Worm (Caenorhabditis elegans) whole organism, L3 larva: ENCODE measurements around the gene C35A5.4.
A peak's percentile ranks its signal among the peaks of the same experiment; 100 is the strongest.

Experiments used
- R02D3.7 ChIP-seq: fragments of 150-350 bp; optimal IDR thresholded peaks from 2 replicates; lab custom pipeline; 2014; ENCODE audit warnings: missing biosample characterization, missing genetic modification characterization
- aly-2 ChIP-seq: fragments of 150-350 bp; optimal IDR thresholded peaks from 2 replicates; lab custom pipeline; 2014; ENCODE audit warnings: missing biosample characterization, missing genetic modification characterization
- ceh-82 ChIP-seq: fragments of 150-350 bp; optimal IDR thresholded peaks from 2 replicates; lab custom pipeline; 2014; ENCODE audit warnings: missing biosample characterization, missing genetic modification characterization
- elt-2 ChIP-seq: sonication (generic microtip); optimal IDR thresholded peaks from 2 replicates; lab custom pipeline; 2016; ENCODE audit warnings: missing genetic modification reagents, mild to moderate bottlenecking, missing genetic modification characterization, missing compliant biosample characterization
- elt-3 ChIP-seq, 3 experiments: fragments of 150-350 bp in 1 of 3; sonication (generic microtip) in 2 of 3; optimal IDR thresholded peaks; 2 replicates in 2 of 3; 4 replicates in 1 of 3; lab custom pipeline; 2014 to 2017; ENCODE audit warnings: missing biosample characterization in 3 of 3, missing genetic modification characterization in 3 of 3
- fos-1 ChIP-seq: fragments of 150-350 bp; optimal IDR thresholded peaks from 2 replicates; lab custom pipeline; 2014; ENCODE audit warnings: missing biosample characterization, missing genetic modification characterization
- nhr-11 ChIP-seq: fragments of 150-350 bp; optimal IDR thresholded peaks from 2 replicates; lab custom pipeline; 2014; ENCODE audit warnings: missing biosample characterization, missing genetic modification characterization
- nhr-12 ChIP-seq: fragments of 150-350 bp; optimal IDR thresholded peaks from 2 replicates; lab custom pipeline; 2014; ENCODE audit warnings: missing biosample characterization, missing genetic modification characterization
- nhr-237 ChIP-seq: fragments of 150-350 bp; optimal IDR thresholded peaks from 2 replicates; lab custom pipeline; 2014; ENCODE audit warnings: missing biosample characterization, missing genetic modification characterization
- nhr-77 ChIP-seq: fragments of 150-350 bp; optimal IDR thresholded peaks from 2 replicates; lab custom pipeline; 2014; ENCODE audit warnings: missing biosample characterization, missing genetic modification characterization
- pqm-1 ChIP-seq: fragments of 150-350 bp; optimal IDR thresholded peaks from 2 replicates; lab custom pipeline; 2017; ENCODE audit warnings: missing biosample characterization, missing genetic modification characterization, inconsistent platforms

DNA sequence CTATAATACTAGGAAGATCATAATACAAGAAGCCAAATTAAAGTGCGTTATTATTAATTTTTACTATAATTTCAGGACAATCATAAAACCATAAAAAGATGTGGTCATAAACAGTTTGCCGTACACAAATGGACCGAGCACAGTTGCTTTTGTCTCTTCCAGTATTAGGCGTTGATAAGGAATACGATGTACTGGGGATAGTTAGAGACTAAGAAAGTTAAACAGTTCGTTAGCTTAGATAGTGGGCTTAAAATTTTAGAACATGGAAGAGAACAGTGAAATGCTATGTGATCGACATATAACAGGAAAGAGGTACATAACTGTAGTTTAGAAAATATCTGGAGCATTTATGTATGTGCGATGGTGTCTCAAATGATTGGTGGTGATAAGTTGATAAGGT, 11.4 kb upstream of the C35A5.4 start:
- peak; percentile 73 for TF ChIP-seq elt-2 (tag; lab: Kevin White, UChicago)
- no peak for TF ChIP-seq nhr-237 (tag; lab: Kevin White, UChicago)
- no peak for TF ChIP-seq nhr-12 (tag; lab: Kevin White, UChicago)
- no peak for TF ChIP-seq aly-2 (tag; lab: Kevin White, UChicago)
- no peak for TF ChIP-seq nhr-11
- no peak for TF ChIP-seq R02D3.7
- TF ChIP-seq nhr-77 (tag; lab: Kevin White, UChicago), result no peak
- no peak for TF ChIP-seq fos-1 (tag; lab: Kevin White, UChicago)
- TF ChIP-seq ceh-82 (tag; lab: Kevin White, UChicago), result no peak
- TF ChIP-seq elt-3 (tag; optimal IDR thresholded peaks at IDR 0.05; lab: Kevin White, UChicago), result no peak
- peak; percentile 59 for TF ChIP-seq pqm-1 (tag; lab: Kevin White, UChicago)
